Worm (Caenorhabditis elegans): ENCODE results near the gene Y82E9BR.19.

Gene Y82E9BR.19

ce11 chrIII:1495230-1495629, at the start of gene Y82E9BR.19:
TSS of gene Y82E9BR.19 (minus strand) at chrIII:1495330.
- no peak for TF ChIP-seq cog-1 (tag; optimal IDR thresholded peaks at IDR 0.05)
- no peak for TF ChIP-seq tab-1 (GFP tag; IDR thresholded peaks at IDR 0.05)
- no peak for TF ChIP-seq klf-2 (GFP tag; conservative IDR thresholded peaks at IDR 0.05)
- TF ChIP-seq med-1 (GFP tag; optimal IDR thresholded peaks at IDR 0.05; ENCODE audit: insufficient read depth) = no peak
- no peak for TF ChIP-seq T22C8.4 (GFP tag; IDR thresholded peaks at IDR 0.05)
- TF ChIP-seq ref-1 (GFP tag; conservative IDR thresholded peaks at IDR 0.05) = no peak
- no peak for TF ChIP-seq flt-1 (GFP tag; IDR thresholded peaks at IDR 0.05)
- no peak for TF ChIP-seq ztf-29 (GFP tag; IDR thresholded peaks at IDR 0.05)
- TF ChIP-seq ztf-23 (GFP tag; IDR thresholded peaks at IDR 0.05) = no peak

DNA sequence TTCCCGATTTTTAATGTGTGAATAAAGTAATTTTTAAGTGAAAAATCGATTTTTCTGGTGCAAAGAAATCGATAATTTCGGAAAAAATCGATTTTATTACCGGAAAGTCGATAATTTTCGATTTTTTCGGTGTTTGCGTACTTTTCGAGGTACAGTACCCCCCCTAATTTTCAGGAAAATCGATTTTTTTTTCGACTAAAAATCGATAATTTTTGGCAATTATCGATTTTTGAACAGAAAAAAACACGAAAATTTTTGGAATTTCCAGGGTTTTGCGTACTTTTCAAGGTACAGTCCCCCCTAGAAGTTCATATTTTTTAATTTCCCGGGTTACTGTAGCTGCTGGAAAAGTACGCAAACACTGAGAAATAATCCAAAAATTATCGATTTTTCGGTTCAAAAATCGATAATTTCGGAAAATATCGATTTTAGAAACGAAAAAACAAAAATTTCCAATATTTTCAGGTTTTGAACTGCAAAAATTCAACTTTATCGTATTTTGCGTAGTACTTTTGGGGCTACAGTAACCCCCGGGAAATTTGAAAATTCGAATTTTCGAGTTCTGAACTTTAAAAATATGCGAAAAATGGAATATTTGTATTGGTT, 48.4 kb upstream of the Y82E9BR.19 start:
- TF ChIP-seq klf-2 (GFP tag; conservative IDR thresholded peaks at IDR 0.05) (no peak), T22C8.4 (GFP tag; IDR thresholded peaks at IDR 0.05) (peak; percentile 51; the same call in 1 of the 2 replicates)

DNA sequence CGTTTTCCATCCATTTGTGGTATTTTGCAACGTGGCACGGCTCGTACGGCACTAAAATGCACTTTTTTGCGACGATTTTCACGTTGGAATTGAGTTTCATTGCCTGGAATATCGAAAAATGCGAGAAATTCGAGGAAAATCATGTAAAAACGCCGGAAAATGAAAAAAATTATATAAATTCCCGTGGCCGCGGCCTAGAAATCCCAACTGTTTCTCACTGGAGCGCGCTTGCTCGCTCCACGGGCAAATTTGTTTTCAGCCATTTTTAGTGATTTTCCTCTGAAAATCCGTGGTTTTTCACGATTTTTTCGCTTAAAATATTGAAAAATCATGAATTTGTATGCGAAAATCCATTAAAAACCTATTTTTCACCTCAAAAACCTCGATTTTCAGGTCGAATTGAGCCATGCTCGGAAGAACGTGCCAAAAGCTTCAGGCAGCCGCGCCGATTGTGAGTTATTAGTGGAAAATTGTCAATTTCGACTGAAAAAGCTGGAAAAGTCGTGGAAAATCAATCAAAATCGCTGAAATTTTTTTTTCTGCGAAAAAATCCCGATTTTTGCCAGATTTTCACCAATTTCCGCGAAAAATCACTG, 45.1 kb upstream of the Y82E9BR.19 start, which contains the start of the genes Y67D2.5 and cisd-3.2:
Gene Y67D2.5, minus strand, starts transcription at position 145 of the 596 bp plus-strand sequence.
Gene cisd-3.2, plus strand, starts transcription at position 394 of the 596 bp plus-strand sequence.
- TF ChIP-seq klf-2 (GFP tag; conservative IDR thresholded peaks at IDR 0.05) = no peak
- no peak for TF ChIP-seq ztf-23 (GFP tag; IDR thresholded peaks at IDR 0.05)
- no peak for TF ChIP-seq ref-1 (GFP tag; conservative IDR thresholded peaks at IDR 0.05)
- TF ChIP-seq tab-1 (GFP tag; IDR thresholded peaks at IDR 0.05) = no peak
- TF ChIP-seq flt-1 (GFP tag; IDR thresholded peaks at IDR 0.05) = no peak
- TF ChIP-seq ztf-29 (GFP tag; IDR thresholded peaks at IDR 0.05) = no peak
- no peak for TF ChIP-seq med-1 (GFP tag; optimal IDR thresholded peaks at IDR 0.05; ENCODE audit: insufficient read depth)

ce11 chrIII:1539366-1539765, 44.2 kb upstream of the Y82E9BR.19 start:
- TF ChIP-seq ztf-29 (GFP tag; IDR thresholded peaks at IDR 0.05) (no peak), tab-1 (GFP tag; IDR thresholded peaks at IDR 0.05) (no peak), med-1 (GFP tag; optimal IDR thresholded peaks at IDR 0.05; ENCODE audit: insufficient read depth) (no peak), cog-1 (tag; optimal IDR thresholded peaks at IDR 0.05) (no peak), klf-2 (GFP tag; conservative IDR thresholded peaks at IDR 0.05) (no peak), flt-1 (GFP tag; IDR thresholded peaks at IDR 0.05) (no peak), ref-1 (GFP tag; conservative IDR thresholded peaks at IDR 0.05) (no peak), T22C8.4 (GFP tag; IDR thresholded peaks at IDR 0.05) (no peak), ztf-23 (GFP tag; IDR thresholded peaks at IDR 0.05) (no peak)

DNA sequence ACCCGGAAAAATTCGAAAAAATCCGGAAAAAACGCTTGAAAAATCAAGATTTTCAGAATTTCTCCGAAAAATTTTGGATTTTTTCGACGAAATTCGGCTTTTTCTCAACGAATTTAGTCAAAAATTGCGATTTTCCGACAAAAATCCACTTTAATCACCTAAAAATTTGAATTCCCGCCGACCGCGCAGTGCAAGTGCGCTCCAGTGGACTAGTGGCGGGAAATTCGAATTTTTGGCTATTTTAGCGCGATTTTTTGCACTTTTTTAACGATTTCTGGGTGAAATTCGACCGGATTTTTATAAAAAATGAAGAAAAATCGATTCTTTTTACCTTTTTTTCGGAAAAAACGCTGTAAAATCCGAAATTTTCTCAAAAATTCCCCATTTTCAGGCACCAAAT, 39.3 kb upstream of the Y82E9BR.19 start:
- TF ChIP-seq flt-1 (GFP tag; IDR thresholded peaks at IDR 0.05) (no peak), T22C8.4 (GFP tag; IDR thresholded peaks at IDR 0.05) (no peak)

- TF ChIP-seq ref-1 (GFP tag; conservative IDR thresholded peaks at IDR 0.05) (no peak), flt-1 (GFP tag; IDR thresholded peaks at IDR 0.05) (0 out of 2 replicates have a peak, but pooled peaks have one; percentile 30)
Observed at ce11 chrIII:1533615-1534014, 38.5 kb upstream of the Y82E9BR.19 start, which contains the start of gene mtg-1. TSS of gene mtg-1 (plus strand) at chrIII:1533774.

ce11 chrIII:1532777-1533473, 37.8 kb upstream of the Y82E9BR.19 start, which contains the start of gene snf-6:
TSS of gene snf-6 (minus strand) at chrIII:1532827.
- no peak for TF ChIP-seq cog-1 (tag; optimal IDR thresholded peaks at IDR 0.05)
- no peak for TF ChIP-seq ref-1 (GFP tag; conservative IDR thresholded peaks at IDR 0.05)
- TF ChIP-seq tab-1 (GFP tag; IDR thresholded peaks at IDR 0.05) = no peak
- no peak for TF ChIP-seq ztf-23 (GFP tag; IDR thresholded peaks at IDR 0.05)
- TF ChIP-seq klf-2 (GFP tag; conservative IDR thresholded peaks at IDR 0.05) = no peak
- no peak for TF ChIP-seq ztf-29 (GFP tag; IDR thresholded peaks at IDR 0.05)
- TF ChIP-seq T22C8.4 (GFP tag; IDR thresholded peaks at IDR 0.05) = no peak
- TF ChIP-seq flt-1 (GFP tag; IDR thresholded peaks at IDR 0.05) = no peak
- no peak for TF ChIP-seq med-1 (GFP tag; optimal IDR thresholded peaks at IDR 0.05; ENCODE audit: insufficient read depth)

DNA sequence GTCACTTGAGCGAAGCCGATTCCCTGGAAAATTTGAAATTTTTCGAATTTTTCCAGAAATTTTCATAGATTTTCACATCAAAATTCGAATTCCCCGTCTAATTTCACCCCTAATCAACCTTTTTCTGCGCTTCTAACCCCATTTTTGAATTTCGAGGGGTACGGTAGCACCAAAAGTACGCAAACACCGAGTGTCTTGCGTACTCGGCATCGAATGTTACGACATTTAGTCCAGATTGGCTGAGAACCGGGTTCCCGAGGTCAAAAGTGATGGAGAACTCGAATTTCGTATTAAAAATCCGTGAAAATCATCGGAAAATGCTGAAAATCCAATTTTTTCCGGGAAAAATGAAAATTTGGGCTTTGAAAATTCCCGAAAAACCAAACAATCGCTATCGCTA, 33.3 kb upstream of the Y82E9BR.19 start:
- no peak for TF ChIP-seq cog-1 (tag; optimal IDR thresholded peaks at IDR 0.05)
- TF ChIP-seq ztf-29 (GFP tag; IDR thresholded peaks at IDR 0.05) = no peak
- no peak for TF ChIP-seq flt-1 (GFP tag; IDR thresholded peaks at IDR 0.05)
- TF ChIP-seq klf-2 (GFP tag; conservative IDR thresholded peaks at IDR 0.05) = no peak

ce11 chrIII:1519906-1520305, 24.8 kb upstream of the Y82E9BR.19 start:
- TF ChIP-seq ref-1 (GFP tag; conservative IDR thresholded peaks at IDR 0.05) (no peak), klf-2 (GFP tag; conservative IDR thresholded peaks at IDR 0.05) (no peak), med-1 (GFP tag; optimal IDR thresholded peaks at IDR 0.05; ENCODE audit: insufficient read depth) (no peak), ztf-29 (GFP tag; IDR thresholded peaks at IDR 0.05) (no peak), flt-1 (GFP tag; IDR thresholded peaks at IDR 0.05) (no peak), ztf-23 (GFP tag; IDR thresholded peaks at IDR 0.05) (no peak), tab-1 (GFP tag; IDR thresholded peaks at IDR 0.05) (no peak), T22C8.4 (GFP tag; IDR thresholded peaks at IDR 0.05) (no peak), cog-1 (tag; optimal IDR thresholded peaks at IDR 0.05) (no peak)

ce11 chrIII:1517893-1518292, 22.8 kb upstream of the Y82E9BR.19 start, which contains the start of gene tmem-120:
TSS of gene tmem-120 (minus strand) at chrIII:1517993.
- TF ChIP-seq ref-1 (GFP tag; conservative IDR thresholded peaks at IDR 0.05) (no peak), flt-1 (GFP tag; IDR thresholded peaks at IDR 0.05) (no peak), tab-1 (GFP tag; IDR thresholded peaks at IDR 0.05) (no peak), med-1 (GFP tag; optimal IDR thresholded peaks at IDR 0.05; ENCODE audit: insufficient read depth) (no peak), ztf-23 (GFP tag; IDR thresholded peaks at IDR 0.05) (no peak), cog-1 (tag; optimal IDR thresholded peaks at IDR 0.05) (no peak), T22C8.4 (GFP tag; IDR thresholded peaks at IDR 0.05) (no peak), ztf-29 (GFP tag; IDR thresholded peaks at IDR 0.05) (no peak), klf-2 (GFP tag; conservative IDR thresholded peaks at IDR 0.05) (no peak)
